Worm (Caenorhabditis elegans) whole organism, L2 larva: ENCODE measurements around the gene C35B1.5.

Experiments used
- C34F6.9 ChIP-seq: fragments of 150-350 bp; optimal IDR thresholded peaks from 2 replicates; lab custom pipeline; 2014; ENCODE audit warnings: missing biosample characterization, missing genetic modification characterization
- ZK546.5 ChIP-seq: sonication (generic microtip); optimal IDR thresholded peaks from 2 replicates; lab custom pipeline; 2017; ENCODE audit warnings: missing biosample characterization, missing genetic modification characterization
- aly-2 ChIP-seq: fragments of 150-350 bp; optimal IDR thresholded peaks from 2 replicates; lab custom pipeline; 2014; ENCODE audit warnings: missing biosample characterization, missing genetic modification characterization
- ama-1 ChIP-seq: fragments of 150-350 bp; optimal IDR thresholded peaks from 2 replicates; lab custom pipeline; 2018; ENCODE audit warnings: inconsistent platforms
- elt-1 ChIP-seq: fragments of 150-350 bp; optimal IDR thresholded peaks from 2 replicates; lab custom pipeline; 2014; ENCODE audit warnings: missing biosample characterization, missing genetic modification characterization
- fos-1 ChIP-seq: fragments of 150-350 bp; optimal IDR thresholded peaks from 2 replicates; lab custom pipeline; 2014; ENCODE audit warnings: missing biosample characterization, missing genetic modification characterization
- lin-39 ChIP-seq: fragments of 150-350 bp; optimal IDR thresholded peaks from 2 replicates; lab custom pipeline; 2014; ENCODE audit warnings: missing biosample characterization, missing genetic modification reagents, missing genetic modification characterization
- lsy-2 ChIP-seq, 2 experiments: fragments of 150-350 bp in 1 of 2; sonication (generic microtip) in 1 of 2; optimal IDR thresholded peaks; 2 replicates each; lab custom pipeline; 2014 to 2017; ENCODE audit warnings: missing biosample characterization in 2 of 2, missing genetic modification characterization in 2 of 2
- mdl-1 ChIP-seq, 2 experiments: fragments of 150-350 bp in 1 of 2; sonication (generic microtip) in 1 of 2; optimal IDR thresholded peaks; 2 replicates each; lab custom pipeline; 2017; ENCODE audit warnings: missing biosample characterization in 2 of 2, missing genetic modification characterization in 2 of 2
- nhr-237 ChIP-seq: fragments of 150-350 bp; optimal IDR thresholded peaks from 2 replicates; lab custom pipeline; 2014; ENCODE audit warnings: missing biosample characterization, missing genetic modification characterization
- nhr-6 ChIP-seq: fragments of 150-350 bp; optimal IDR thresholded peaks from 2 replicates; lab custom pipeline; 2014; ENCODE audit warnings: missing biosample characterization, missing genetic modification characterization
- snpc-4 ChIP-seq: fragments of 150-350 bp; optimal IDR thresholded peaks from 2 replicates; lab custom pipeline; 2014; ENCODE audit warnings: missing biosample characterization, missing genetic modification characterization
- unc-39 ChIP-seq: fragments of 150-350 bp; optimal IDR thresholded peaks from 2 replicates; lab custom pipeline; 2014; ENCODE audit warnings: missing biosample characterization, missing genetic modification characterization
- ztf-11 ChIP-seq: sonication (generic microtip); optimal IDR thresholded peaks from 2 replicates; lab custom pipeline; 2017; ENCODE audit warnings: missing biosample characterization, missing genetic modification characterization

- no peak for TF ChIP-seq lin-39 (tag; lab: Kevin White, UChicago)
- no peak for TF ChIP-seq elt-1 (tag; lab: Kevin White, UChicago)
- TF ChIP-seq nhr-6 (tag; lab: Kevin White, UChicago): no peak
- no peak for TF ChIP-seq nhr-237 (tag; lab: Kevin White, UChicago)
- no peak for TF ChIP-seq fos-1 (tag; lab: Kevin White, UChicago)
- no peak for TF ChIP-seq C34F6.9
- TF ChIP-seq ama-1 (lab: Kevin White, UChicago): no peak
- TF ChIP-seq lsy-2 (tag; optimal IDR thresholded peaks at IDR 0.05; lab: Kevin White, UChicago): no peak
- no peak for TF ChIP-seq unc-39 (tag; lab: Kevin White, UChicago)
- TF ChIP-seq mdl-1 (tag; optimal IDR thresholded peaks at IDR 0.05; lab: Kevin White, UChicago): no peak
- no peak for TF ChIP-seq ZK546.5 (tag; lab: Kevin White, UChicago)
- TF ChIP-seq aly-2 (tag; lab: Kevin White, UChicago): no peak
- TF ChIP-seq ztf-11 (tag; lab: Kevin White, UChicago): no peak
- no peak for TF ChIP-seq snpc-4 (tag; lab: Kevin White, UChicago)
Measured at ce11 chrIV:4076690-4077295, 7.2 kb downstream of the C35B1.5 start.
